Fruit fly (Drosophila melanogaster) whole organism, adult: ENCODE measurements around the gene gukh.
A peak's percentile ranks its signal among the peaks of the same experiment; 100 is the strongest.

ENCODE experiments used
- CG11617 ChIP-seq: fragments of 200-800 bp; sonication (Bioruptor generic); optimal IDR thresholded peaks from 2 replicates; lab custom pipeline; 2017; ENCODE audit warnings: mild to moderate bottlenecking, missing biosample characterization, missing genetic modification reagents, missing genetic modification characterization
- CG12768 ChIP-seq: fragments of 200-800 bp; sonication (Bioruptor generic); optimal IDR thresholded peaks from 2 replicates; lab custom pipeline; 2017; ENCODE audit warnings: missing biosample characterization, missing genetic modification characterization, mild to moderate bottlenecking, moderate library complexity, missing genetic modification reagents
- CG14711 ChIP-seq: fragments of 200-800 bp; sonication (Bioruptor generic); optimal IDR thresholded peaks from 2 replicates; lab custom pipeline; 2018; ENCODE audit warnings: missing biosample characterization, mild to moderate bottlenecking, missing genetic modification characterization, moderate library complexity
- CG1620 ChIP-seq: fragments of 200-800 bp; sonication (Bioruptor generic); optimal IDR thresholded peaks from 2 replicates; lab custom pipeline; 2016; ENCODE audit warnings: missing biosample characterization, missing genetic modification characterization
- CG33017 ChIP-seq: fragments of 200-800 bp; sonication (Bioruptor generic); optimal IDR thresholded peaks from 2 replicates; lab custom pipeline; 2018; ENCODE audit warnings: missing biosample characterization, mild to moderate bottlenecking, missing genetic modification characterization, moderate library complexity
- CG5204 ChIP-seq: fragments of 200-800 bp; sonication (Bioruptor generic); optimal IDR thresholded peaks from 2 replicates; lab custom pipeline; 2016; ENCODE audit warnings: missing biosample characterization, missing genetic modification characterization
- CG7045 ChIP-seq: fragments of 200-800 bp; sonication (Bioruptor generic); optimal IDR thresholded peaks from 2 replicates; lab custom pipeline; 2017; ENCODE audit warnings: missing biosample characterization, mild to moderate bottlenecking, missing genetic modification characterization
- CG7101 ChIP-seq: fragments of 200-800 bp; sonication (Bioruptor generic); optimal IDR thresholded peaks from 2 replicates; lab custom pipeline; 2018; ENCODE audit warnings: missing biosample characterization, mild to moderate bottlenecking, missing genetic modification characterization, moderate library complexity
- Clk ChIP-seq: fragments of 200-800 bp; sonication (Bioruptor generic); optimal IDR thresholded peaks from 2 replicates; lab custom pipeline; 2017; ENCODE audit warnings: missing biosample characterization, missing genetic modification characterization
- Crg-1 ChIP-seq: fragments of 200-800 bp; sonication (Bioruptor generic); optimal IDR thresholded peaks from 2 replicates; lab custom pipeline; 2016; ENCODE audit warnings: missing biosample characterization, missing genetic modification characterization
- Hr96 ChIP-seq: fragments of 200-800 bp; sonication (Bioruptor generic); optimal IDR thresholded peaks from 2 replicates; lab custom pipeline; 2016; ENCODE audit warnings: missing biosample characterization, missing genetic modification characterization
- Mnt ChIP-seq: fragments of 200-800 bp; sonication (Bioruptor generic); optimal IDR thresholded peaks from 2 replicates; lab custom pipeline; 2016; ENCODE audit warnings: missing biosample characterization, mild to moderate bottlenecking, missing genetic modification characterization
- bab1 ChIP-seq: fragments of 200-800 bp; sonication (Bioruptor generic); optimal IDR thresholded peaks from 3 replicates; lab custom pipeline; 2019; ENCODE audit warnings: missing biosample characterization, mild to moderate bottlenecking, missing genetic modification characterization, moderate library complexity
- cic ChIP-seq: fragments of 200-800 bp; sonication (Bioruptor generic); optimal IDR thresholded peaks from 2 replicates; lab custom pipeline; 2017; ENCODE audit warnings: missing biosample characterization, mild to moderate bottlenecking, missing genetic modification characterization, moderate library complexity
- cnc ChIP-seq, 2 experiments: fragments of >200 bp; optimal IDR thresholded peaks; 2 replicates each; lab custom pipeline; 2017
- kay ChIP-seq: fragments of 200-800 bp; sonication (Bioruptor generic); peaks from one replicate; lab custom pipeline; 2016; ENCODE audit warnings: missing biosample characterization, missing genetic modification characterization, borderline replicate concordance
- ovo ChIP-seq: fragments of 200-800 bp; sonication (Bioruptor generic); optimal IDR thresholded peaks from 2 replicates; lab custom pipeline; 2016; ENCODE audit warnings: missing biosample characterization, missing genetic modification characterization
- pad ChIP-seq: fragments of 200-800 bp; sonication (Bioruptor generic); optimal IDR thresholded peaks from 3 replicates; lab custom pipeline; 2017; ENCODE audit warnings: missing biosample characterization, missing genetic modification characterization, mild to moderate bottlenecking, moderate library complexity, missing genetic modification reagents
- tj ChIP-seq: fragments of 200-800 bp; sonication (Bioruptor generic); optimal IDR thresholded peaks from 3 replicates; lab custom pipeline; 2017; ENCODE audit warnings: missing biosample characterization, mild to moderate bottlenecking, missing genetic modification characterization, moderate library complexity
- toe ChIP-seq: fragments of 200-800 bp; sonication (Bioruptor generic); optimal IDR thresholded peaks from 2 replicates; lab custom pipeline; 2016; ENCODE audit warnings: missing biosample characterization, missing genetic modification characterization

The gukh gene

DNA sequence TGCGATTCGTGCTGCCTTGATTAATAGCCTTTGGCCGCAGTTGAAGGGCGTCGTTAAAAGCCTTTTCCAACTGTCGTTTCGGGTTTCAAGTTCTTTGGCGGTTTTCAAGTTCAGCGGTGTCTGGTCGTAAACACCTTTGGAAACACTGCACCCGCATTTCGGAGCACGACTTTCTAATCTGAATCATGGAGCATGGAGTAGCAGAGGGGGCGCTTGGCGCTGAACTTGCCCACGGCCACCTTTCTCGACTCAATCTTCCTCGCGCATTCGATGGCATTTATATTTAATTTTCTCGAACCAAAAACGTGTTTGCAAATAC, 6.0 kb downstream of the gukh start:
- TF ChIP-seq bab1 (GFP tag; lab: Kevin White, UChicago) (no peak), ovo (GFP tag; lab: Kevin White, UChicago) (no peak), CG7101 (no peak), toe (GFP tag; lab: Kevin White, UChicago) (no peak), Crg-1 (GFP tag; lab: Kevin White, UChicago) (no peak), CG7045 (GFP tag; lab: Kevin White, UChicago) (no peak), kay (no peak), pad (GFP tag; lab: Kevin White, UChicago) (no peak), CG12768 (GFP tag; lab: Kevin White, UChicago) (no peak)

DNA sequence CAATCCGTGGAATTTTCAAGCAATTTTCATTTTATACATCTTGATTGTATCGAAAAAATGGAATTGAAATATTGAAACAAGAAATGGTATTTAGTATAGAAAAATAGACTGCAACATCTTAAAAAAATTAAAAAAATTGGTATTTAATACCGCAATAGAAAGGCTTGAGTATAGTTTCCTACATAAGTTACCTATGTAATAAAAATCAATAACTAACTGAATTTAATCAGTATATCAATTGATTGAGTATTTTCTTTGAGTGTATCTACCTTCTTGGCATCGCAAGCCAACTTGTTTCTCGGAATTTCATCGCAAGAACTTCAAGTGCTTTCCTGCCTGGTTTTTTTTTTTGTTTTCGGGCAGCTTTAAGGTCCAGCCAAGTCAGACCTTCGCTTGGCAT, 6.7 kb downstream of the gukh start:
- no peak for TF ChIP-seq cic
- no peak for TF ChIP-seq CG7101
- no peak for TF ChIP-seq tj (GFP tag; lab: Kevin White, UChicago)
- no peak for TF ChIP-seq Crg-1 (GFP tag; lab: Kevin White, UChicago)
- no peak for TF ChIP-seq CG14711
- no peak for TF ChIP-seq CG1620 (GFP tag; lab: Kevin White, UChicago)
- no peak for TF ChIP-seq toe (GFP tag; lab: Kevin White, UChicago)
- no peak for TF ChIP-seq CG7045 (GFP tag; lab: Kevin White, UChicago)
- no peak for TF ChIP-seq Hr96
- no peak for TF ChIP-seq CG11617 (GFP tag; lab: Kevin White, UChicago)
- no peak for TF ChIP-seq Clk (GFP tag; lab: Kevin White, UChicago)
- TF ChIP-seq cnc (optimal IDR thresholded peaks at IDR 0.05; lab: Kevin White, UChicago): no peak
- no peak for TF ChIP-seq CG33017 (tag; lab: Kevin White, UChicago)
- TF ChIP-seq pad (GFP tag; lab: Kevin White, UChicago): no peak
- TF ChIP-seq Mnt: no peak
- no peak for TF ChIP-seq ovo (GFP tag; lab: Kevin White, UChicago)
- no peak for TF ChIP-seq kay

DNA sequence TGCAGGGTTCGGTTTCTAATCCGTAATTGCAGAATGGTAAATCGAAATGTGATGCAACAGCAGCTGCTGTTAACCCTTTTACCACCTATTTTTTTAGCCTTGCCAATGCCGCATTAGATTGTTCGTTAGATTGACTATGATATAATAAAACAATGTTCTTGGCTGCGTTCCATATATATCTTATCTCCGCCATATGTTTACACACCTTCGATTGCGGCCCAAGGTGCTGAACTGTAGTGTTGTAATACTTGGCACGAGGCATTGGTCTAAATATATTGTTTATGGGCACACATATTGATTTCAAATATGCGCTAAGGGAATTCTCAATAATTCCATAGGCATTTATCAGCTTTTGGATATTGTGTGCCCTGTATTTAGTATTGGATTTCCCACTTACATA, 7.9 kb downstream of the gukh start:
- TF ChIP-seq kay: peak; percentile 8
- TF ChIP-seq tj (GFP tag; lab: Kevin White, UChicago): no peak

DNA sequence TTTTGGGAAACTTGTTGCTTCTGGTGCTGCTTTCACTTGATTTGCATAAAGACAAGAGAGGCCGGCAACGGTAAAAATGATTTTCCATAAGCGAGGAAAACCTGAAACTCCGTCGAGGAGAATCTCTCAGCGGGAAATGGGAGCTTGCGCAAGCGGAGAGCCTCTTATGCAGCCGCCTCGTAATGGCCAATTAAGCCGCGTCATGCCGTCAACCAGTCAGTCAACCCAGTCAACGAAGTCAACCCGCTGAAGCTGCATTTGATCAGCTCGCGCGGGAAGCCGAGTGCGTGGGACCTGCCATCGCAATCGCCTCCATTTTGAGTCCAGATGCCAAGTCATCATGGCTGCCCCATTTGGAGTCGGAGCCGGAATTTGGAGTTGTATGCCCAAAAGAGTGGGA, 9.3 kb downstream of the gukh start:
- TF ChIP-seq toe (GFP tag; lab: Kevin White, UChicago) (no peak), cnc (optimal IDR thresholded peaks at IDR 0.05; lab: Kevin White, UChicago) (no peak), Clk (GFP tag; lab: Kevin White, UChicago) (no peak), pad (GFP tag; lab: Kevin White, UChicago) (no peak), CG7045 (GFP tag; lab: Kevin White, UChicago) (no peak), kay (no peak), Hr96 (no peak), CG11617 (GFP tag; lab: Kevin White, UChicago) (no peak), CG33017 (tag; lab: Kevin White, UChicago) (no peak), Crg-1 (GFP tag; lab: Kevin White, UChicago) (no peak), ovo (GFP tag; lab: Kevin White, UChicago) (no peak), cic (no peak), CG7101 (no peak), CG14711 (no peak), bab1 (GFP tag; lab: Kevin White, UChicago) (no peak)

DNA sequence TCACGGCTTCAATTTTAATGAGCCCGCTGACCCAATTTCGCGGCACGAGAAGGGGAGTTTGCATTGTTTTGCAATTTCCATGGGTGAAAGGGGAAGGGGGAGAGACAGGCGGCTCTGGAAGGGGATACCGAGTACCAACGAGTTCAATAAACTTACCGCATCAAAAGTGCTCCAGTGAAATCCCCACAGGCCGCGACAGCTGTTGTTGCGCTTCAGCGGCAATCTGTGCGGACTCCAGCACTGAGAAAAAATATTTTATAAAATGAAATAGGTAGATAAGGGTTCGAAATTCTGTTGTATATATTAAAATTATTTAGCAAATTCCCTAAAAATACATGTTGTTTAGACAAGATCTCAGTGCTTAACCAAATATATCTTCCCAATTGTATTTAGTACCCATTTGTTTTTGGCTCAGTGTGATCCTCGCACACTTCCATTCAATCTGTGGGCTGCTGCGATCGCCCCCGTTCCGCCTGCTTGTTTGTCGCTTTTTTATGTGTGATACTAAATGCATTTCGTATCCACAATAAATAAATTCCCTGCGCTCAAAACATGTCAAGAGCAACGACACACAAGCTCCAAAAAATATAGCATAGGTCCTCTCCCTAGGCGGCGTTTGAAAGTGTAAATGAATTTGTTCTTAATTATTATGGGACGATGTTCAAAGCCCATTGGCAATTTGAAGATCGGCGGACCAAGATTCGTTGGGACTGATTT, 11.9 kb downstream of the gukh start:
- TF ChIP-seq CG14711: no peak
- peak; percentile 18 for TF ChIP-seq kay

DNA sequence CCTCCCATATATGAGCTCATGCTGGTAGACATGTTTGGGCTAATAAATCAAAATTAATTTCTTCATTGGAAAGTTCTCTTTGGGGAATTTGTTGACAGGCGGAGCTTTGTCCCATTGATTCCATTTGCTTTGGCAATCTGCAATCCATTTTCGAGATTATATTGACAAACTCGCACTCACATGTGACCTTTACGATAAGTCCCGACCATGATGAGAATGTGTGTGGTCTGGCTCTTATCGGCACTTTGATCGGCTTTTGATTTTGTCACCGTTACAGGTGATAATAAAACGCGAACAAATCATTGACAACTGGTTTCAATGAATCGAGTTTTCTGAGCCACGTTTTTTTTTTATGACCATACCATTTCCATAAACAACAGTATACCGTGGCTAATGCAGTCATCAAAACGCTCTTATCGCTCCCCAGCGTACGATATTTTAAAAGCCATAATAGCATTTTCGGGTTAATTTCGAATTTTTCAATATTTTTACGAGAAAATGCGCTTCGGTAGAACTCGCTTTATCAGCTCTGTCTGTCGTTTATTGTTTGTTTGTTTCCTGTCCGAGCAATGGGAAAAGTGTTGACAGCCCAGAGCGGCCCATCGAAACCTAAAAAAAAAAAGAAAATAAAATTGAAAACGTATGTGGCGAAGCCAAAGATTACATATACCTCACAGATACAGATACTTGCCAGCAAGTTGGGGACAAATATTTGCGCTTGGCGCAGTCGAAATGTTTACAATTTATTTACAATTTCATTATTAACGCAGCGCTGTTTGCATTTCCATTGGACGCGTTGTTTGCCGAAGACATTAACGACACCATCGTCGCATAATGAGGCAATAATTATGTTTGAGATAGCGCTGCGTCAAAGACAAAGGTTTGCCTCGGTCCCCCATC, 13.8 kb downstream of the gukh start:
- TF ChIP-seq CG11617 (GFP tag; lab: Kevin White, UChicago): peak; percentile 13
- TF ChIP-seq bab1 (GFP tag; lab: Kevin White, UChicago): no peak
- TF ChIP-seq CG12768 (GFP tag; lab: Kevin White, UChicago): no peak
- peak; percentile 20 for TF ChIP-seq ovo (GFP tag; lab: Kevin White, UChicago)
- no peak for TF ChIP-seq pad (GFP tag; lab: Kevin White, UChicago)
- no peak for TF ChIP-seq CG14711
- no peak for TF ChIP-seq toe (GFP tag; lab: Kevin White, UChicago)
- no peak for TF ChIP-seq CG7045 (GFP tag; lab: Kevin White, UChicago)
- TF ChIP-seq CG1620 (GFP tag; lab: Kevin White, UChicago): no peak
- TF ChIP-seq Clk (GFP tag; lab: Kevin White, UChicago): no peak
- TF ChIP-seq tj (GFP tag; lab: Kevin White, UChicago): no peak
- TF ChIP-seq CG33017 (tag; lab: Kevin White, UChicago): no peak
- TF ChIP-seq cnc (optimal IDR thresholded peaks at IDR 0.05; lab: Kevin White, UChicago): no peak
- no peak for TF ChIP-seq Mnt
- TF ChIP-seq Crg-1 (GFP tag; lab: Kevin White, UChicago): no peak
- TF ChIP-seq kay: peak; percentile 43
- TF ChIP-seq cic: no peak
- TF ChIP-seq CG5204: no peak
- peak; percentile 23 for TF ChIP-seq CG7101
- TF ChIP-seq Hr96: no peak
